Fruit fly (Drosophila melanogaster) whole organism, embryonic: Measurements from ENCODE around the gene CG33120.

ENCODE experiments used
- Bgb ChIP-seq: fragments of 200-800 bp; sonication (Bioruptor generic); IDR thresholded peaks from 2 replicates; pipeline ENCODE4 v1.3.6; 2022; ENCODE audit warnings: missing biosample characterization, missing genetic modification characterization; ENCODE audit not compliant: partially characterized antibody
- BtbVII ChIP-seq: fragments of 200-800 bp; sonication (Bioruptor generic); optimal IDR thresholded peaks from 3 replicates; lab custom pipeline; 2017; ENCODE audit warnings: missing biosample characterization, mild to moderate bottlenecking, missing genetic modification characterization
- CG1024 ChIP-seq: fragments of 200-800 bp; sonication (Bioruptor generic); IDR thresholded peaks from 2 replicates; pipeline ENCODE4 v1.3.6; 2022; ENCODE audit warnings: missing biosample characterization, missing genetic modification characterization
- CG10267 ChIP-seq: fragments of 200-800 bp; sonication (Bioruptor generic); optimal IDR thresholded peaks from 2 replicates; lab custom pipeline; 2018; ENCODE audit warnings: missing biosample characterization, mild to moderate bottlenecking, missing genetic modification characterization, moderate library complexity
- CG11247 ChIP-seq: fragments of 200-800 bp; sonication (Bioruptor generic); IDR thresholded peaks from 2 replicates; pipeline ENCODE4 v1.3.6; 2022; ENCODE audit warnings: missing biosample characterization, missing genetic modification characterization
- CG11504 ChIP-seq: fragments of 200-800 bp; sonication (Bioruptor generic); optimal IDR thresholded peaks from 3 replicates; lab custom pipeline; 2019; ENCODE audit warnings: missing biosample characterization, mild to moderate bottlenecking, missing genetic modification characterization, moderate library complexity
- CG12391 ChIP-seq: fragments of 200-800 bp; sonication (Bioruptor generic); optimal IDR thresholded peaks from 3 replicates; lab custom pipeline; 2018; ENCODE audit warnings: missing biosample characterization, mild to moderate bottlenecking, missing genetic modification characterization, moderate library complexity
- CG12659 ChIP-seq: fragments of 200-800 bp; sonication (Bioruptor generic); optimal IDR thresholded peaks from 3 replicates; lab custom pipeline; 2017; ENCODE audit warnings: mild to moderate bottlenecking, missing biosample characterization, missing genetic modification reagents, missing genetic modification characterization
- CG13123 ChIP-seq: fragments of 200-800 bp; sonication (Bioruptor generic); optimal IDR thresholded peaks from 2 replicates; lab custom pipeline; 2016; ENCODE audit warnings: missing biosample characterization, missing genetic modification characterization
- CG13287 ChIP-seq: fragments of 200-800 bp; sonication (Bioruptor generic); IDR thresholded peaks from 2 replicates; pipeline ENCODE4 v1.3.6; 2022; ENCODE audit warnings: missing biosample characterization, missing genetic modification characterization; ENCODE audit not compliant: partially characterized antibody
- CG13424 ChIP-seq: fragments of 200-800 bp; sonication (Bioruptor generic); optimal IDR thresholded peaks from 2 replicates; lab custom pipeline; 2019; ENCODE audit warnings: missing biosample characterization, mild to moderate bottlenecking, missing genetic modification characterization, moderate library complexity
- CG14710 ChIP-seq: fragments of 200-800 bp; sonication (Bioruptor generic); optimal IDR thresholded peaks from 3 replicates; lab custom pipeline; 2019; ENCODE audit warnings: missing biosample characterization, mild to moderate bottlenecking, missing genetic modification characterization, moderate library complexity
- CG14965 ChIP-seq: fragments of 200-800 bp; sonication (Bioruptor generic); optimal IDR thresholded peaks from 2 replicates; lab custom pipeline; 2016; ENCODE audit warnings: missing biosample characterization, missing genetic modification characterization, borderline replicate concordance
- CG16813 ChIP-seq: fragments of 200-800 bp; sonication (Bioruptor generic); IDR thresholded peaks from 3 replicates; pipeline ENCODE4 v1.3.6; 2022; ENCODE audit warnings: missing biosample characterization, missing genetic modification characterization; ENCODE audit not compliant: partially characterized antibody
- CG17829 ChIP-seq: fragments of 200-800 bp; optimal IDR thresholded peaks from 2 replicates; lab custom pipeline; 2019; ENCODE audit warnings: missing biosample characterization, mild to moderate bottlenecking, missing genetic modification characterization, moderate library complexity
- CG2129 ChIP-seq: fragments of 200-800 bp; sonication (Bioruptor generic); IDR thresholded peaks from 2 replicates; pipeline ENCODE4 v1.3.6; 2022; ENCODE audit warnings: missing biosample characterization, missing genetic modification characterization; ENCODE audit not compliant: partially characterized antibody
- CG31365 ChIP-seq: fragments of 200-800 bp; sonication (Bioruptor generic); optimal IDR thresholded peaks from 2 replicates; lab custom pipeline; 2018; ENCODE audit warnings: missing biosample characterization, mild to moderate bottlenecking, missing genetic modification characterization
- CG6689 ChIP-seq: fragments of 200-800 bp; sonication (Bioruptor generic); IDR thresholded peaks from 2 replicates; pipeline ENCODE4 v1.3.6; 2022; ENCODE audit warnings: missing biosample characterization, missing genetic modification characterization
- CG6854 ChIP-seq: fragments of 200-800 bp; sonication (Bioruptor generic); optimal IDR thresholded peaks from 3 replicates; lab custom pipeline; 2017; ENCODE audit warnings: missing biosample characterization, mild to moderate bottlenecking, missing genetic modification characterization
- CG7556 ChIP-seq: fragments of 200-800 bp; sonication (Bioruptor generic); optimal IDR thresholded peaks from 2 replicates; lab custom pipeline; 2017; ENCODE audit warnings: missing biosample characterization, mild to moderate bottlenecking, missing genetic modification characterization
- CG7928 ChIP-seq: fragments of 200-800 bp; sonication (Bioruptor generic); optimal IDR thresholded peaks from 2 replicates; lab custom pipeline; 2017; ENCODE audit warnings: missing biosample characterization, mild to moderate bottlenecking, missing genetic modification characterization
- CG7987 ChIP-seq: fragments of 200-800 bp; sonication (Bioruptor generic); optimal IDR thresholded peaks from 2 replicates; lab custom pipeline; 2018; ENCODE audit warnings: missing biosample characterization, mild to moderate bottlenecking, missing genetic modification characterization, moderate library complexity
- CG8478 ChIP-seq: fragments of >200 bp; optimal IDR thresholded peaks from 2 replicates; lab custom pipeline; 2018
- CG8944 ChIP-seq: fragments of 200-800 bp; sonication (Bioruptor generic); optimal IDR thresholded peaks from 3 replicates; lab custom pipeline; 2016; ENCODE audit warnings: missing biosample characterization, missing genetic modification characterization
- Dek ChIP-seq: fragments of 200-800 bp; sonication (Bioruptor generic); optimal IDR thresholded peaks from 3 replicates; lab custom pipeline; 2019; ENCODE audit warnings: missing biosample characterization, mild to moderate bottlenecking, missing genetic modification characterization, moderate library complexity
- Dip3 ChIP-seq: fragments of 200-800 bp; sonication (Bioruptor generic); optimal IDR thresholded peaks from 3 replicates; lab custom pipeline; 2016; ENCODE audit warnings: missing biosample characterization, missing genetic modification characterization
- E2f1 ChIP-seq: fragments of 200-800 bp; sonication (Bioruptor generic); IDR thresholded peaks from 2 replicates; pipeline ENCODE4 v1.3.6; 2022; ENCODE audit warnings: missing biosample characterization, missing genetic modification characterization
- Ets97D ChIP-seq: fragments of 200-800 bp; sonication (Bioruptor generic); optimal IDR thresholded peaks from 3 replicates; lab custom pipeline; 2016; ENCODE audit warnings: missing biosample characterization, missing genetic modification characterization
- Gug ChIP-seq: fragments of 200-800 bp; sonication (Bioruptor generic); IDR thresholded peaks from 4 replicates; pipeline ENCODE4 v1.3.6; 2022; ENCODE audit warnings: missing biosample characterization, missing genetic modification characterization
- HLH54F ChIP-seq: fragments of 200-800 bp; sonication (Bioruptor generic); optimal IDR thresholded peaks from 3 replicates; lab custom pipeline; 2016; ENCODE audit warnings: missing biosample characterization, missing genetic modification characterization
- HmgD ChIP-seq: fragments of 200-800 bp; sonication (Bioruptor generic); optimal IDR thresholded peaks from 3 replicates; lab custom pipeline; 2016; ENCODE audit warnings: missing biosample characterization, missing genetic modification characterization
- Med ChIP-seq: fragments of 200-800 bp; sonication (Bioruptor generic); peaks from one replicate; lab custom pipeline; 2016; ENCODE audit warnings: missing biosample characterization, missing genetic modification characterization, mild to moderate bottlenecking, inconsistent platforms, moderate library complexity
- Rx ChIP-seq: fragments of 200-800 bp; sonication (Bioruptor generic); IDR thresholded peaks from 2 replicates; pipeline ENCODE4 v1.3.6; 2022; ENCODE audit warnings: missing biosample characterization, missing genetic modification characterization
- YL-1 ChIP-seq: fragments of 200-800 bp; sonication (Bioruptor generic); optimal IDR thresholded peaks from 3 replicates; lab custom pipeline; 2017; ENCODE audit warnings: missing biosample characterization, mild to moderate bottlenecking, missing genetic modification characterization
- bbx ChIP-seq: fragments of 200-800 bp; sonication (Bioruptor generic); IDR thresholded peaks from 2 replicates; pipeline ENCODE4 v1.3.6; 2022; ENCODE audit warnings: missing biosample characterization, missing genetic modification characterization; ENCODE audit not compliant: partially characterized antibody
- cwo ChIP-seq: fragments of 200-800 bp; sonication (Bioruptor generic); optimal IDR thresholded peaks from 3 replicates; lab custom pipeline; 2017; ENCODE audit warnings: missing biosample characterization, missing genetic modification characterization, mild to moderate bottlenecking, moderate library complexity, missing genetic modification reagents
- ftz-f1 ChIP-seq: fragments of 200-800 bp; sonication (Bioruptor generic); optimal IDR thresholded peaks from 2 replicates; lab custom pipeline; 2016; ENCODE audit warnings: missing biosample characterization, missing genetic modification characterization
- gfzf ChIP-seq: fragments of 200-800 bp; sonication (Bioruptor generic); optimal IDR thresholded peaks from 2 replicates; lab custom pipeline; 2016; ENCODE audit warnings: missing biosample characterization, mild to moderate bottlenecking, missing genetic modification characterization, moderate library complexity
- gro ChIP-seq: fragments of 200-800 bp; sonication (Bioruptor generic); optimal IDR thresholded peaks from 2 replicates; lab custom pipeline; 2016; ENCODE audit warnings: missing biosample characterization, missing genetic modification characterization
- gsb-n ChIP-seq: fragments of 200-800 bp; sonication (Bioruptor generic); optimal IDR thresholded peaks from 3 replicates; lab custom pipeline; 2018; ENCODE audit warnings: missing biosample characterization, mild to moderate bottlenecking, missing genetic modification characterization
- ind ChIP-seq: fragments of 200-800 bp; sonication (Bioruptor generic); optimal IDR thresholded peaks from 3 replicates; lab custom pipeline; 2016; ENCODE audit warnings: missing biosample characterization, missing genetic modification characterization
- jigr1 ChIP-seq: fragments of 200-800 bp; sonication (Bioruptor generic); IDR thresholded peaks from 3 replicates; pipeline ENCODE4 v1.3.6; 2022; ENCODE audit warnings: missing biosample characterization, missing genetic modification characterization
- pfk ChIP-seq: fragments of 200-800 bp; sonication (Bioruptor generic); optimal IDR thresholded peaks from 2 replicates; lab custom pipeline; 2018; ENCODE audit warnings: missing biosample characterization, mild to moderate bottlenecking, missing genetic modification characterization, moderate library complexity
- pzg ChIP-seq: fragments of 200-800 bp; sonication (Bioruptor generic); optimal IDR thresholded peaks from 3 replicates; lab custom pipeline; 2018; ENCODE audit warnings: missing biosample characterization, mild to moderate bottlenecking, missing genetic modification characterization, moderate library complexity
- slou ChIP-seq: fragments of 200-800 bp; sonication (Bioruptor generic); optimal IDR thresholded peaks from 3 replicates; lab custom pipeline; 2016; ENCODE audit warnings: missing biosample characterization, missing genetic modification characterization
- sob ChIP-seq: fragments of 200-800 bp; sonication (Bioruptor generic); IDR thresholded peaks from 2 replicates; pipeline ENCODE4 v1.3.6; 2022; ENCODE audit warnings: missing biosample characterization, missing genetic modification characterization
- tin ChIP-seq: fragments of 200-800 bp; sonication (Bioruptor generic); optimal IDR thresholded peaks from 3 replicates; lab custom pipeline; 2016; ENCODE audit warnings: missing biosample characterization, missing genetic modification characterization
- trh ChIP-seq: fragments of 200-800 bp; sonication (Bioruptor generic); optimal IDR thresholded peaks from 2 replicates; lab custom pipeline; 2016; ENCODE audit warnings: missing biosample characterization, missing genetic modification characterization

The CG33120 gene

DNA sequence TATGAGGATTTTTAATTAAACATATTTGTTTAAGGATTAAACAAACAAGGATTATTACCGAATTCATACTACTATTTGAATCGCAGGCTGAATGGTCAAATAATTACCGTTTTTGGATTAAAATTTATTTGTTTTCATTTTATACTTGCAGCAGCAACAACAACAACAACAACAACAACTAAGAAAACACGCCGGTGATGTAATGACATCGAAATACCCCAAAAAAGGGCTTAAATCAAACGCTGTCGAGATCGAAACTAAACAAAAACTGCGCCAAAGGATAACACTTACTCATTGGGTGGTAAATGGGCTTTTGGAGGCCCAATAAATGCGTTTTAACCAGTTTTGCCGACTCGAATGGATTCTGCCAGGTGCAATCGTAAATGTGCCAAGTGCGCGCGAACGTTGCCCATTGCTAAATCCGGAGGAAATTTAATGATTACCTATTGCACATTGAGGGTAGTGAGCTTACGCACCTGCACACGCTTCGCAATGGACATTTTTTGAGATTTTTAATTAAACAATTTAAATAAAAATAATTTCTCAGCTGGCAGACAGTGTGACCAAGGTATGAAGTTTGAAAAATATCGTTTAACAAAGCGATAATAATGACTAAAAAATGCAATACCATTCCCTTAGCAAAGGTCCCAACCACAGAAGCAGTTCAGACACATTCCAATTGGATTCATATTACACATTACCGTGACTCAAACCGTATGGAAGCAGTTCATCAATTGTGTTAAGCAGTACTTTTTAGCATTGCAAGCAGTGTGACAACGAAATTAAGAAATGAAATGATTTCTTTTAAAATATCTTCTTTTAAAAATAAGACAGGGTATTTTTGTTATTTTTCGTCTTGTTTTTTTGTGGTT lies 14.5 kb upstream of the CG33120 start, which contains the start of the genes CG10602 and mRpL13 (continued):
- TF ChIP-seq ftz-f1 (GFP tag; lab: Kevin White, UChicago) (peak; percentile 2), CG7928 (GFP tag; lab: Kevin White, UChicago) (no peak), Dek (tag; lab: Kevin White, UChicago) (peak; percentile 78), pfk (GFP tag; lab: Kevin White, UChicago) (no peak), Gug (peak; percentile 9; the same call in 1 of the 4 replicates), E2f1 (GFP tag; lab: Robert Waterston, UW) (no peak), bbx (peak; percentile 48; the same call in 1 of the 2 replicates), YL-1 (peak; percentile 28), CG10267 (tag; lab: Kevin White, UChicago) (peak; percentile 61), slou (no peak), CG12391 (tag; lab: Kevin White, UChicago) (peak; percentile 29), CG11504 (tag; lab: Kevin White, UChicago) (peak; percentile 61), Med (GFP tag; lab: Kevin White, UChicago) (peak; percentile 85), CG11247 (GFP tag; lab: Robert Waterston, UW) (no peak), sob (GFP tag; lab: Robert Waterston, UW) (peak; percentile 49; the same call in 1 of the 2 replicates), ind (GFP tag; lab: Kevin White, UChicago) (no peak), pzg (GFP tag; lab: Kevin White, UChicago) (peak; percentile 97), gfzf (GFP tag; lab: Kevin White, UChicago) (peak; percentile 99), CG14710 (tag; lab: Kevin White, UChicago) (peak; percentile 68), CG16813 (GFP tag; lab: Robert Waterston, UW) (peak; percentile 36; the same call in 2 of the 3 replicates), CG8944 (GFP tag; lab: Kevin White, UChicago) (peak; percentile 10), CG6854 (GFP tag; lab: Kevin White, UChicago) (no peak), CG13287 (peak; percentile 36; the same call in 1 of the 2 replicates), CG8478 (lab: Kevin White, UChicago) (peak; percentile 93), gro (GFP tag; lab: Kevin White, UChicago) (peak; percentile 61), CG7556 (no peak), BtbVII (GFP tag; lab: Kevin White, UChicago) (no peak), Ets97D (GFP tag; lab: Kevin White, UChicago) (peak; percentile 87), tin (GFP tag; lab: Kevin White, UChicago) (no peak), CG13123 (peak; percentile 5), CG13424 (tag; lab: Kevin White, UChicago) (peak; percentile 18), jigr1 (GFP tag; lab: Robert Waterston, UW) (peak; percentile 59; the same call in 2 of the 3 replicates), CG31365 (peak; percentile 99), CG17829 (peak; percentile 72), HLH54F (GFP tag; lab: Kevin White, UChicago) (peak; percentile 31), CG7987 (no peak), cwo (GFP tag; lab: Kevin White, UChicago) (no peak), Rx (GFP tag; lab: Robert Waterston, UW) (no peak), CG2129 (GFP tag; lab: Robert Waterston, UW) (no peak), CG14965 (no peak), Dip3 (GFP tag; lab: Kevin White, UChicago) (peak; percentile 13), HmgD (GFP tag; lab: Kevin White, UChicago) (peak; percentile 91), Bgb (GFP tag; lab: Robert Waterston, UW) (peak; percentile 39; the same call in 1 of the 2 replicates), CG12659 (GFP tag; lab: Kevin White, UChicago) (peak; percentile 73), CG6689 (GFP tag; lab: Robert Waterston, UW) (no peak), trh (GFP tag; lab: Kevin White, UChicago) (no peak), gsb-n (peak; percentile 19), CG1024 (GFP tag; lab: Robert Waterston, UW) (no peak)
